Worm (Caenorhabditis elegans) whole organism, L1 larva: Measurements from ENCODE around the gene C46E10.3.
A peak's percentile ranks its signal among the peaks of the same experiment; 100 is the strongest.

Experiments used
- aha-1 ChIP-seq: fragments of 150-350 bp; optimal IDR thresholded peaks from 2 replicates; lab custom pipeline; 2014; ENCODE audit warnings: missing biosample characterization, missing genetic modification characterization
- ama-1 ChIP-seq: fragments of 150-350 bp; optimal IDR thresholded peaks from 2 replicates; lab custom pipeline; 2014
- ceh-88 ChIP-seq: fragments of 200-800 bp; sonication (Bioruptor generic); IDR thresholded peaks from 2 replicates; pipeline ENCODE4 v1.3.6; 2022; ENCODE audit warnings: missing genetic modification characterization, missing compliant biosample characterization
- dpl-1 ChIP-seq, 3 experiments: fragments of 150-350 bp in 2 of 3; sonication (generic microtip) in 1 of 3; optimal IDR thresholded peaks; 2 replicates each; lab custom pipeline; 2014 to 2017; ENCODE audit warnings: missing biosample characterization in 3 of 3, missing genetic modification characterization in 3 of 3, missing genetic modification reagents in 3 of 3
- fkh-10 ChIP-seq: sonication (generic microtip); optimal IDR thresholded peaks from 2 replicates; lab custom pipeline; 2017; ENCODE audit warnings: missing biosample characterization, missing genetic modification reagents, missing genetic modification characterization
- fkh-8 ChIP-seq: sonication (generic microtip); optimal IDR thresholded peaks from 2 replicates; lab custom pipeline; 2016; ENCODE audit warnings: mild to moderate bottlenecking, missing genetic modification characterization, missing compliant biosample characterization
- nhr-12 ChIP-seq: sonication (generic microtip); optimal IDR thresholded peaks from 2 replicates; lab custom pipeline; 2017; ENCODE audit warnings: missing biosample characterization, missing genetic modification characterization
- nhr-77 ChIP-seq: fragments of 150-350 bp; optimal IDR thresholded peaks from 2 replicates; lab custom pipeline; 2014; ENCODE audit warnings: missing biosample characterization, missing genetic modification characterization
- skn-1 ChIP-seq: fragments of 150-350 bp; optimal IDR thresholded peaks from 2 replicates; lab custom pipeline; 2014; ENCODE audit warnings: missing biosample characterization, missing genetic modification characterization
- sox-4 ChIP-seq: sonication (generic microtip); optimal IDR thresholded peaks from 2 replicates; lab custom pipeline; 2016; ENCODE audit warnings: missing genetic modification characterization, missing compliant biosample characterization
- vab-15 ChIP-seq: sonication (generic microtip); optimal IDR thresholded peaks from 2 replicates; lab custom pipeline; 2017; ENCODE audit warnings: missing genotype, mild to moderate bottlenecking, missing genetic modification characterization, missing compliant biosample characterization
- zag-1 ChIP-seq: fragments of 150-350 bp; optimal IDR thresholded peaks from 2 replicates; lab custom pipeline; 2014; ENCODE audit warnings: missing biosample characterization, missing genetic modification characterization

DNA sequence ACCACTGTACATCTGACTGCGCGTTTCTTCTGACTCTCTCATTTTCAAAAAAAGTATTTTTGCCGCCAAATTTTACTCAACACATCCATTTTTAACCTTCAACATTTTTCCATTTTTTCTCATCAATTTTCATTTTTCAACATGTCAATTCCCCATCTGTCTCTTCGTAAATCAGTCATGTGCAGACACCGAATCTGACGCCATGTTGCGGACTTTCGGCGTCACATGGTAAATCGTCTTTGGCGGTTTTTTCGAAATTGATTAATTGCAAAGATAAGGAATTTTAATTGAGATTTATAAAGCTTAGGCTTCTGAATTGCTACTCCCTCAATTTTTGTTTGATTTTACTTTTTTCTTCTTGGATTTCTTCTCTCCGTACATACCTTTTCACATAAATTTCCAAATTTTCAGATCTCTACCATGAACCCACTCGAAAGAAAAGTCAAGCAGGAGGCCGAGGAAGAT lies 38.3 kb upstream of the C46E10.3 start, which contains the start of gene F19B10.1:
- TF ChIP-seq nhr-77 (tag; lab: Kevin White, UChicago) (peak; percentile 36), nhr-12 (tag; lab: Kevin White, UChicago) (no peak), fkh-10 (GFP tag; lab: Kevin White, UChicago) (no peak), ceh-88 (no peak), ama-1 (lab: Kevin White, UChicago) (no peak), fkh-8 (tag; lab: Kevin White, UChicago) (no peak), zag-1 (tag; lab: Kevin White, UChicago) (no peak), aha-1 (tag; lab: Kevin White, UChicago) (no peak), skn-1 (peak; percentile 67), dpl-1 (GFP tag; optimal IDR thresholded peaks at IDR 0.05; lab: Kevin White, UChicago) (peak; percentile 88 to 95 (median 94)), vab-15 (tag; lab: Kevin White, UChicago) (peak; percentile 49), sox-4 (tag; lab: Kevin White, UChicago) (no peak)
